Worm (Caenorhabditis elegans) whole organism, L3 larva: ENCODE measurements around the gene clec-136.

Experiments
- R02D3.7 ChIP-seq: fragments of 150-350 bp; optimal IDR thresholded peaks from 2 replicates; lab custom pipeline; 2014; ENCODE audit warnings: missing biosample characterization, missing genetic modification characterization
- aly-2 ChIP-seq: fragments of 150-350 bp; optimal IDR thresholded peaks from 2 replicates; lab custom pipeline; 2014; ENCODE audit warnings: missing biosample characterization, missing genetic modification characterization
- ceh-16 ChIP-seq: sonication (generic microtip); optimal IDR thresholded peaks from 2 replicates; lab custom pipeline; 2017; ENCODE audit warnings: missing biosample characterization, missing genetic modification characterization
- ceh-28 ChIP-seq: fragments of 150-350 bp; optimal IDR thresholded peaks from 2 replicates; lab custom pipeline; 2014; ENCODE audit warnings: missing biosample characterization, missing genetic modification reagents, missing genetic modification characterization
- ceh-82 ChIP-seq: fragments of 150-350 bp; optimal IDR thresholded peaks from 2 replicates; lab custom pipeline; 2014; ENCODE audit warnings: missing biosample characterization, missing genetic modification characterization
- egl-5 ChIP-seq: fragments of 150-350 bp; optimal IDR thresholded peaks from 2 replicates; lab custom pipeline; 2017; ENCODE audit warnings: missing biosample characterization, missing genetic modification reagents, missing genetic modification characterization, inconsistent platforms
- elt-1 ChIP-seq: fragments of 150-350 bp; optimal IDR thresholded peaks from 2 replicates; lab custom pipeline; 2014; ENCODE audit warnings: missing biosample characterization, missing genetic modification characterization
- elt-2 ChIP-seq: sonication (generic microtip); optimal IDR thresholded peaks from 2 replicates; lab custom pipeline; 2016; ENCODE audit warnings: missing genetic modification reagents, mild to moderate bottlenecking, missing genetic modification characterization, missing compliant biosample characterization
- eor-1 ChIP-seq, 2 experiments: fragments of 150-350 bp; optimal IDR thresholded peaks; 2 replicates each; lab custom pipeline; 2014 to 2018; ENCODE audit warnings: missing biosample characterization in 2 of 2, missing genetic modification characterization in 2 of 2
- fkh-10 ChIP-seq: sonication (generic microtip); optimal IDR thresholded peaks from 2 replicates; lab custom pipeline; 2017; ENCODE audit warnings: missing biosample characterization, missing genetic modification reagents, missing genetic modification characterization
- fkh-2 ChIP-seq: fragments of 150-350 bp; optimal IDR thresholded peaks from 2 replicates; lab custom pipeline; 2014; ENCODE audit warnings: missing biosample characterization, missing genetic modification reagents, missing genetic modification characterization
- fos-1 ChIP-seq: fragments of 150-350 bp; optimal IDR thresholded peaks from 2 replicates; lab custom pipeline; 2014; ENCODE audit warnings: missing biosample characterization, missing genetic modification characterization
- jun-1 ChIP-seq: fragments of 150-350 bp; optimal IDR thresholded peaks from 2 replicates; lab custom pipeline; 2014; ENCODE audit warnings: missing biosample characterization, missing genetic modification reagents, missing genetic modification characterization
- lin-15B ChIP-seq: fragments of 150-350 bp; optimal IDR thresholded peaks from 2 replicates; lab custom pipeline; 2014; ENCODE audit warnings: missing biosample characterization, missing genetic modification characterization
- lin-39 ChIP-seq: fragments of 150-350 bp; optimal IDR thresholded peaks from 2 replicates; lab custom pipeline; 2018; ENCODE audit warnings: missing biosample characterization, missing genetic modification reagents, missing genetic modification characterization
- lsy-12 ChIP-seq: sonication (generic microtip); optimal IDR thresholded peaks from 2 replicates; lab custom pipeline; 2016; ENCODE audit warnings: mild to moderate bottlenecking, missing genetic modification characterization, missing compliant biosample characterization
- mdl-1 ChIP-seq: fragments of 150-350 bp; optimal IDR thresholded peaks from 2 replicates; lab custom pipeline; 2014; ENCODE audit warnings: missing biosample characterization, missing genetic modification characterization
- mml-1 ChIP-seq: fragments of 150-350 bp; sonication (generic microtip); optimal IDR thresholded peaks from 3 replicates; lab custom pipeline; 2014; ENCODE audit warnings: missing biosample characterization, missing genetic modification characterization
- nfya-1 ChIP-seq: sonication (generic microtip); optimal IDR thresholded peaks from 2 replicates; lab custom pipeline; 2017; ENCODE audit warnings: missing genetic modification characterization, mild to moderate bottlenecking, missing compliant biosample characterization, antibody characterized with exemption, moderate library complexity; ENCODE audit not compliant: insufficient read depth
- nhr-11 ChIP-seq: fragments of 150-350 bp; optimal IDR thresholded peaks from 2 replicates; lab custom pipeline; 2014; ENCODE audit warnings: missing biosample characterization, missing genetic modification characterization
- nhr-23 ChIP-seq: fragments of 150-350 bp; optimal IDR thresholded peaks from 2 replicates; lab custom pipeline; 2014; ENCODE audit warnings: missing biosample characterization, missing genetic modification reagents, missing genetic modification characterization
- nhr-25 ChIP-seq: sonication (generic microtip); optimal IDR thresholded peaks from 2 replicates; lab custom pipeline; 2017; ENCODE audit warnings: missing biosample characterization, missing genetic modification characterization
- nhr-28 ChIP-seq: fragments of 150-350 bp; optimal IDR thresholded peaks from 2 replicates; lab custom pipeline; 2014; ENCODE audit warnings: missing biosample characterization, missing genetic modification characterization
- nhr-43 ChIP-seq: sonication (generic microtip); optimal IDR thresholded peaks from 2 replicates; lab custom pipeline; 2016; ENCODE audit warnings: mild to moderate bottlenecking, missing genetic modification characterization, missing compliant biosample characterization; ENCODE audit not compliant: poor library complexity, severe bottlenecking
- nhr-67 ChIP-seq: fragments of 150-350 bp; optimal IDR thresholded peaks from 2 replicates; lab custom pipeline; 2014; ENCODE audit warnings: missing biosample characterization, missing genetic modification characterization
- nhr-76 ChIP-seq: fragments of 150-350 bp; sonication (generic microtip); optimal IDR thresholded peaks from 5 replicates; lab custom pipeline; 2014; ENCODE audit warnings: missing biosample characterization, missing genetic modification characterization
- nhr-77 ChIP-seq: fragments of 150-350 bp; optimal IDR thresholded peaks from 2 replicates; lab custom pipeline; 2014; ENCODE audit warnings: missing biosample characterization, missing genetic modification characterization
- pha-4 ChIP-seq: fragments of 150-350 bp; optimal IDR thresholded peaks from 2 replicates; lab custom pipeline; 2014; ENCODE audit warnings: missing biosample characterization, missing genetic modification reagents, missing genetic modification characterization
- pqm-1 ChIP-seq: fragments of 150-350 bp; optimal IDR thresholded peaks from 2 replicates; lab custom pipeline; 2017; ENCODE audit warnings: missing biosample characterization, missing genetic modification characterization, inconsistent platforms
- skn-1 ChIP-seq: fragments of 150-350 bp; optimal IDR thresholded peaks from 2 replicates; lab custom pipeline; 2014; ENCODE audit warnings: missing biosample characterization, missing genetic modification characterization
- snpc-4 ChIP-seq: fragments of 150-350 bp; optimal IDR thresholded peaks from 2 replicates; lab custom pipeline; 2014; ENCODE audit warnings: missing biosample characterization, missing genetic modification characterization
- tbx-2 ChIP-seq: sonication (generic microtip); optimal IDR thresholded peaks from 2 replicates; lab custom pipeline; 2016; ENCODE audit warnings: mild to moderate bottlenecking, missing genetic modification characterization, missing compliant biosample characterization
- unc-62 ChIP-seq: fragments of 150-350 bp; sonication (generic microtip); optimal IDR thresholded peaks from 4 replicates; lab custom pipeline; 2014; ENCODE audit warnings: missing biosample characterization, missing genetic modification reagents, missing genetic modification characterization

The clec-136 gene

ce11 chrII:4600276-4600675 lies 16.1 kb downstream of the clec-136 start:
- TF ChIP-seq R02D3.7, result no peak
- no peak for TF ChIP-seq pqm-1 (tag; lab: Kevin White, UChicago)
- no peak for TF ChIP-seq mdl-1 (tag; lab: Kevin White, UChicago)
- no peak for TF ChIP-seq eor-1 (tag; optimal IDR thresholded peaks at IDR 0.05; lab: Kevin White, UChicago)
- no peak for TF ChIP-seq nhr-11 (tag; lab: Kevin White, UChicago)
- no peak for TF ChIP-seq fkh-10 (GFP tag; lab: Kevin White, UChicago)
- TF ChIP-seq egl-5 (tag; lab: Kevin White, UChicago), result no peak
- no peak for TF ChIP-seq ceh-16 (tag; lab: Kevin White, UChicago)

DNA sequence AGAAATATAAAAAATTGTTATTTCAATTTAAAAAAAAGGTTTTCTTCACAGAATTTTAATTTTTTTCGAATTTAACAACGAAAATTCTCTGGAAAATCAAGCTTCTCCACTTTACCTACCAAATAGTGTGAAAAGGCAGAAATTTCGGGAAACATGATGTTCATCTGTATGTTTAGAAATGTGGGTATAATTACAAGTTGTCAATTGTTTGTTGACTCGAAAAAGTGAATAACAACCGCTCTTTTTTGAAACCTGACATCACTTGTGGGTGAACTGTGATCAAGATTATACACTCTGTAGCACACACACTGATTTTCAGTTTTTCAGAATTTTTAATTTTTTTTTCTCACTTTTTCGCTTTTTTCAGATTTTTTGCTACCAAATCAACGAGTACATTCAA lies 16.5 kb downstream of the clec-136 start:
- TF ChIP-seq pqm-1 (tag; lab: Kevin White, UChicago) (peak; percentile 28), nhr-43 (tag; lab: Kevin White, UChicago) (no peak)

DNA sequence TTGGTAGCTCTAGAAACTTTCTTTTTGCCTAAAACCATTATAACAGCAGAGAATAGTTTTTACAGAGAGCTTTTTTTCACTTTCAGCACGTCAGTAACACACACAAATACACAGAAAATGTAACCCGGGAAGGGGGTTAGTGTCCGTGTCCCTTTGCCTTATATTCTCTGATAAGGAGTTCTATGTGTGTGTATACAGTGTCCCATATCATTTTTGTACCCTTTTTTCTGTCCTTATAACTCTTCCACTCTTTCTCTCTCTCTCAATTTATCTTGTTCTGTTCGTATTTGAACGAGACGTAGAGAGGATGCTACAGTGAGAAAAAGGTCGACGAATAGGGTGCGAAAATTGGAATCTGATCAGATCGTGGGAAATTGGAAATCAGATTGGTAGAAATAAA lies 17.5 kb downstream of the clec-136 start:
- TF ChIP-seq tbx-2 (no peak), pqm-1 (tag; lab: Kevin White, UChicago) (peak; percentile 71), pha-4 (peak; percentile 36), skn-1 (no peak), lin-39 (no peak), ceh-16 (tag; lab: Kevin White, UChicago) (no peak), fos-1 (no peak), egl-5 (tag; lab: Kevin White, UChicago) (no peak), ceh-28 (no peak), unc-62 (GFP tag; lab: Kevin White, UChicago) (no peak), nhr-77 (tag; lab: Kevin White, UChicago) (no peak), elt-2 (tag; lab: Kevin White, UChicago) (peak; percentile 85), snpc-4 (tag; lab: Kevin White, UChicago) (no peak), lin-15B (tag; lab: Kevin White, UChicago) (no peak), nfya-1 (tag; lab: Kevin White, UChicago) (no peak), nhr-67 (no peak), eor-1 (tag; optimal IDR thresholded peaks at IDR 0.05; lab: Kevin White, UChicago) (no peak)

- TF ChIP-seq pqm-1 (tag; lab: Kevin White, UChicago) (peak; percentile 7), elt-2 (tag; lab: Kevin White, UChicago) (peak; percentile 36), tbx-2 (no peak), ceh-82 (tag; lab: Kevin White, UChicago) (no peak)
These were observed 18.9 kb downstream of the clec-136 start for ce11 chrII:4597441-4597840.

- TF ChIP-seq eor-1 (tag; optimal IDR thresholded peaks at IDR 0.05; lab: Kevin White, UChicago) (no peak), lsy-12 (tag; lab: Kevin White, UChicago) (peak; percentile 13)
These were observed 25.7 kb downstream of the clec-136 start for ce11 chrII:4590660-4591059.

DNA sequence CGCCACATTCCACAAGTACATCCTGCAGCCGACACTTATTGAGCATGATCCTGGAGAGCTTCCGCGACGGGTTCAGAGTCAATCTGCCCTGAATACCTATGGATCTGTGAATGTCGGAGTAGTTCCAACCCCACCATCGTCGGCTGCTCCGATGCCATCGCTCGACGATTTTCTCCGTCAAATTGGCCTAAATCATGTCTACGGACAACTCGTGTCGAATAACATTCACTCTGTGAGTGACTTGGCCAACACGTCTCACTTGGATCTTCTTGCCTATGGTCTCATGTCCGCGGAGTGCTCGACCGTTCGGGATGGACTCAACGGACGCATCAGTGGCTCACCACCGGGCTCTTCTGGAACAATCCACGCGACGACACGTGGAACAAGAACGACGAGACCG lies 26.3 kb downstream of the clec-136 start:
- no peak for TF ChIP-seq ceh-82 (tag; lab: Kevin White, UChicago)
- TF ChIP-seq mdl-1 (tag; lab: Kevin White, UChicago), result no peak
- TF ChIP-seq nhr-28 (tag; lab: Kevin White, UChicago), result no peak
- TF ChIP-seq skn-1, result no peak
- no peak for TF ChIP-seq nhr-76 (tag; lab: Kevin White, UChicago)
- TF ChIP-seq egl-5 (tag; lab: Kevin White, UChicago), result no peak
- TF ChIP-seq nhr-11 (tag; lab: Kevin White, UChicago), result no peak
- TF ChIP-seq nhr-43 (tag; lab: Kevin White, UChicago), result no peak
- no peak for TF ChIP-seq elt-1 (tag; lab: Kevin White, UChicago)
- TF ChIP-seq mml-1 (tag; lab: Kevin White, UChicago), result no peak
- no peak for TF ChIP-seq eor-1 (tag; optimal IDR thresholded peaks at IDR 0.05; lab: Kevin White, UChicago)
- no peak for TF ChIP-seq nhr-77 (tag; lab: Kevin White, UChicago)
- TF ChIP-seq aly-2 (tag; lab: Kevin White, UChicago), result no peak
- no peak for TF ChIP-seq unc-62 (GFP tag; lab: Kevin White, UChicago)
- no peak for TF ChIP-seq nhr-25 (tag; lab: Kevin White, UChicago)
- TF ChIP-seq fkh-2, result no peak
- TF ChIP-seq nhr-23 (tag; lab: Kevin White, UChicago), result no peak
- TF ChIP-seq jun-1, result no peak
- no peak for TF ChIP-seq R02D3.7
- TF ChIP-seq, all 47 proteins: peak for 0
